Fruit fly (Drosophila melanogaster) whole organism, embryonic: ENCODE measurements around the gene Eip75B.
A peak's percentile ranks its signal among the peaks of the same experiment; 100 is the strongest.

ENCODE experiments used
- CG4854 ChIP-seq: fragments of 200-800 bp; sonication (Bioruptor generic); optimal IDR thresholded peaks from 2 replicates; lab custom pipeline; 2016; ENCODE audit warnings: missing biosample characterization, missing genetic modification characterization, inconsistent platforms
- CG9609 ChIP-seq: fragments of 200-800 bp; sonication (Bioruptor generic); optimal IDR thresholded peaks from 3 replicates; lab custom pipeline; 2016; ENCODE audit warnings: missing biosample characterization, missing genetic modification characterization
- nerfin-2 ChIP-seq: fragments of 200-800 bp; sonication (Bioruptor generic); IDR thresholded peaks from 2 replicates; pipeline ENCODE4 v1.3.6; 2022; ENCODE audit warnings: missing biosample characterization, missing genetic modification characterization; ENCODE audit not compliant: partially characterized antibody
- ro ChIP-seq: fragments of 200-800 bp; sonication (Bioruptor generic); IDR thresholded peaks from 2 replicates; pipeline ENCODE4 v1.3.6; 2022; ENCODE audit warnings: missing biosample characterization, missing genetic modification characterization

DNA sequence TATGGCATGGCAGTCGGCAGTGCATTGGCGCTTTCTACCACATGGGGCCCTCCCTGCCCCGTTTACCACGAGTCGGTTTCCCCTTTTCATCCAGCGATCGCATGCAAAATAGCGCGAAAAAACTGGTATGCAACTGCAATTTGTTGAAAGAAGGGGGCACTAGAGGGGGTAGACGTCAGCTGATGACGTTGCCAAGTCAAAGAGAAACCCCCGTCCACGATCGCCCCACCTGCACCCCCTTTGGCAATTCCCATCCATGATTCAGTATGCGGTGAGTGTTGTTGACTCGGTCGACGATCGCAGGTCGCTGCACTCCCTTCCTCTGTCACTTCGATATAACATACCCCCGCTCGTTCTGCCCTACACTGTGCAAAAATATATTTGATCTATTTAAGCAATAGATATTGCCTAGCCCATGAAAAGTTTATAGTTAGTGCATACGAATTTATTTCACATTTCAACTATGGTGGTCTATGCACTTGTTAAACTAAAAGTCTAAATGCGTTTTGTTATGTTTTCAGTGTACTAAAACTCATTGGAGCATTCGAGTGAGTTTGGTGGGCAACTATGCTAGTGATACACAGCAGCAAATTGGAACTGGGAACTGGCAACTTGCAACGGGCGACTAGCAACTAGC lies 55.6 kb downstream of the Eip75B start:
- TF ChIP-seq nerfin-2 (GFP tag; lab: Robert Waterston, UW) (no peak), ro (GFP tag; lab: Robert Waterston, UW) (0 out of 2 replicates have a peak, but pooled peaks have one; percentile 52), CG9609 (GFP tag; lab: Kevin White, UChicago) (peak; percentile 65), CG4854 (GFP tag; lab: Kevin White, UChicago) (peak; percentile 51)
